Fruit fly (Drosophila melanogaster) whole organism, embryonic: ENCODE results near the gene Rtca.

Source experiments
- Atf6 ChIP-seq: fragments of 200-800 bp; sonication (Bioruptor generic); IDR thresholded peaks from 2 replicates; pipeline ENCODE4 v1.3.6; 2022; ENCODE audit warnings: missing biosample characterization, missing genetic modification characterization
- Bdp1 ChIP-seq: fragments of 200-800 bp; sonication (Bioruptor generic); optimal IDR thresholded peaks from 3 replicates; lab custom pipeline; 2016; ENCODE audit warnings: missing biosample characterization, missing genetic modification characterization
- Blimp-1 ChIP-seq: fragments of 200-800 bp; sonication (Bioruptor generic); optimal IDR thresholded peaks from 3 replicates; lab custom pipeline; 2018; ENCODE audit warnings: missing biosample characterization, missing genetic modification characterization, mild to moderate bottlenecking, moderate library complexity, missing genetic modification reagents
- BtbVII ChIP-seq: fragments of 200-800 bp; sonication (Bioruptor generic); optimal IDR thresholded peaks from 3 replicates; lab custom pipeline; 2017; ENCODE audit warnings: missing biosample characterization, mild to moderate bottlenecking, missing genetic modification characterization
- CG10147 ChIP-seq: fragments of 200-800 bp; sonication (Bioruptor generic); optimal IDR thresholded peaks from 2 replicates; lab custom pipeline; 2019; ENCODE audit warnings: missing biosample characterization, mild to moderate bottlenecking, missing genetic modification characterization, moderate library complexity
- CG10654 ChIP-seq: fragments of 200-800 bp; sonication (Bioruptor generic); optimal IDR thresholded peaks from 2 replicates; lab custom pipeline; 2016; ENCODE audit warnings: missing biosample characterization, missing genetic modification characterization
- CG13624 ChIP-seq: fragments of 200-800 bp; sonication (Bioruptor generic); optimal IDR thresholded peaks from 2 replicates; lab custom pipeline; 2016; ENCODE audit warnings: missing biosample characterization, missing genetic modification characterization
- CG13775 ChIP-seq: fragments of 200-800 bp; sonication (Bioruptor generic); optimal IDR thresholded peaks from 3 replicates; lab custom pipeline; 2017; ENCODE audit warnings: missing biosample characterization, mild to moderate bottlenecking, missing genetic modification characterization
- CG15269 ChIP-seq: fragments of 200-800 bp; sonication (Bioruptor generic); optimal IDR thresholded peaks from 2 replicates; lab custom pipeline; 2018; ENCODE audit warnings: missing biosample characterization, mild to moderate bottlenecking, missing genetic modification characterization, moderate library complexity
- CG15479 ChIP-seq: fragments of 200-800 bp; sonication (Bioruptor generic); optimal IDR thresholded peaks from 3 replicates; lab custom pipeline; 2019; ENCODE audit warnings: missing biosample characterization, mild to moderate bottlenecking, missing genetic modification characterization, moderate library complexity
- CG16815 ChIP-seq: fragments of 200-800 bp; sonication (Bioruptor generic); optimal IDR thresholded peaks from 3 replicates; lab custom pipeline; 2017; ENCODE audit warnings: missing biosample characterization, mild to moderate bottlenecking, missing genetic modification characterization
- CG17568 ChIP-seq: fragments of 200-800 bp; sonication (Bioruptor generic); optimal IDR thresholded peaks from 2 replicates; lab custom pipeline; 2018; ENCODE audit warnings: missing biosample characterization, mild to moderate bottlenecking, missing genetic modification characterization, moderate library complexity
- CG18011 ChIP-seq: fragments of 200-800 bp; sonication (Bioruptor generic); optimal IDR thresholded peaks from 2 replicates; lab custom pipeline; 2017; ENCODE audit warnings: missing biosample characterization, missing genetic modification characterization, mild to moderate bottlenecking, moderate library complexity, missing genotype
- CG2116 ChIP-seq: fragments of 200-800 bp; sonication (Bioruptor generic); optimal IDR thresholded peaks from 3 replicates; lab custom pipeline; 2018; ENCODE audit warnings: missing biosample characterization, mild to moderate bottlenecking, missing genetic modification characterization
- CG3847 ChIP-seq: fragments of 200-800 bp; sonication (Bioruptor generic); IDR thresholded peaks from 2 replicates; pipeline ENCODE4 v1.3.6; 2022; ENCODE audit warnings: missing biosample characterization, missing genetic modification characterization
- CG8089 ChIP-seq: fragments of 200-800 bp; sonication (Bioruptor generic); optimal IDR thresholded peaks from 3 replicates; lab custom pipeline; 2016; ENCODE audit warnings: missing biosample characterization, missing genetic modification characterization
- CG9797 ChIP-seq: fragments of 200-800 bp; sonication (Bioruptor generic); optimal IDR thresholded peaks from 3 replicates; lab custom pipeline; 2018; ENCODE audit warnings: missing biosample characterization, mild to moderate bottlenecking, missing genetic modification characterization
- Drgx ChIP-seq: fragments of 200-800 bp; sonication (Bioruptor generic); IDR thresholded peaks from 2 replicates; pipeline ENCODE4 v1.3.6; 2022; ENCODE audit warnings: missing biosample characterization, missing genetic modification characterization
- E2f2 ChIP-seq: fragments of 200-800 bp; sonication (Bioruptor generic); IDR thresholded peaks from 2 replicates; pipeline ENCODE4 v1.3.6; 2022; ENCODE audit warnings: missing biosample characterization, missing genetic modification characterization
- Elba2 ChIP-seq: fragments of 200-800 bp; sonication (Bioruptor generic); optimal IDR thresholded peaks from 3 replicates; lab custom pipeline; 2016; ENCODE audit warnings: missing biosample characterization, missing genetic modification characterization
- GATAe ChIP-seq: fragments of 200-800 bp; sonication (Bioruptor generic); conservative IDR thresholded peaks from 2 replicates; pipeline ENCODE4 v1.3.6; 2022; ENCODE audit warnings: missing biosample characterization, missing genetic modification characterization
- Hr51 ChIP-seq, 2 experiments: fragments of 200-800 bp; sonication (Bioruptor generic); optimal IDR thresholded peaks; 2 replicates in 1 of 2; 3 replicates in 1 of 2; lab custom pipeline; 2016 to 2018; ENCODE audit warnings: missing biosample characterization in 2 of 2, missing genetic modification characterization in 2 of 2, mild to moderate bottlenecking in 1 of 2, moderate library complexity in 1 of 2
- Lpt ChIP-seq: fragments of >200 bp; optimal IDR thresholded peaks from 2 replicates; lab custom pipeline; 2018; ENCODE audit warnings: missing biosample characterization, missing genetic modification characterization
- MTF-1 ChIP-seq: fragments of 200-800 bp; sonication (Bioruptor generic); optimal IDR thresholded peaks from 2 replicates; lab custom pipeline; 2018; ENCODE audit warnings: missing biosample characterization, mild to moderate bottlenecking, missing genetic modification characterization, borderline replicate concordance
- NC2α ChIP-seq: fragments of 200-800 bp; sonication (Bioruptor generic); optimal IDR thresholded peaks from 2 replicates; lab custom pipeline; 2016; ENCODE audit warnings: missing biosample characterization, missing genetic modification characterization
- Nf-YA ChIP-seq: fragments of 200-800 bp; sonication (Bioruptor generic); IDR thresholded peaks from 2 replicates; pipeline ENCODE4 v1.3.6; 2022; ENCODE audit warnings: missing biosample characterization, missing genetic modification characterization
- Six4 ChIP-seq: fragments of 200-800 bp; sonication (Bioruptor generic); optimal IDR thresholded peaks from 2 replicates; lab custom pipeline; 2016; ENCODE audit warnings: missing biosample characterization, missing genetic modification characterization
- Trl ChIP-seq, 3 experiments: fragments of >200 bp in 2 of 3; fragments of 200-800 bp in 1 of 3; sonication (Bioruptor generic) in 1 of 3; optimal IDR thresholded peaks; 2 replicates in 1 of 3; 3 replicates in 2 of 3; lab custom pipeline; 2016 to 2017; ENCODE audit warnings: missing biosample characterization in 1 of 3, missing genetic modification characterization in 1 of 3
- YL-1 ChIP-seq: fragments of 200-800 bp; sonication (Bioruptor generic); optimal IDR thresholded peaks from 3 replicates; lab custom pipeline; 2017; ENCODE audit warnings: missing biosample characterization, mild to moderate bottlenecking, missing genetic modification characterization
- ato ChIP-seq: fragments of 200-800 bp; sonication (Bioruptor generic); IDR thresholded peaks from 2 replicates; pipeline ENCODE4 v1.3.6; 2022; ENCODE audit warnings: missing biosample characterization, missing genetic modification characterization; ENCODE audit not compliant: partially characterized antibody
- bcd ChIP-seq: fragments of 200-800 bp; sonication (Bioruptor generic); optimal IDR thresholded peaks from 2 replicates; lab custom pipeline; 2017; ENCODE audit warnings: missing biosample characterization, mild to moderate bottlenecking, missing genetic modification characterization
- cg ChIP-seq: fragments of 200-800 bp; sonication (Bioruptor generic); optimal IDR thresholded peaks from 3 replicates; lab custom pipeline; 2019; ENCODE audit warnings: missing biosample characterization, mild to moderate bottlenecking, missing genetic modification characterization, moderate library complexity
- corto ChIP-seq: fragments of 200-800 bp; sonication (Bioruptor generic); optimal IDR thresholded peaks from 2 replicates; lab custom pipeline; 2016; ENCODE audit warnings: missing biosample characterization, mild to moderate bottlenecking, missing genetic modification characterization, moderate library complexity
- da ChIP-seq: fragments of 200-800 bp; sonication (Bioruptor generic); optimal IDR thresholded peaks from 2 replicates; lab custom pipeline; 2016; ENCODE audit warnings: missing biosample characterization, missing genetic modification characterization
- dati ChIP-seq: fragments of 200-800 bp; sonication (Bioruptor generic); IDR thresholded peaks from 2 replicates; pipeline ENCODE4 v1.3.6; 2022; ENCODE audit warnings: missing biosample characterization, missing genetic modification characterization
- disco-r ChIP-seq: fragments of 200-800 bp; sonication (Bioruptor generic); optimal IDR thresholded peaks from 2 replicates; lab custom pipeline; 2016; ENCODE audit warnings: missing biosample characterization, missing genetic modification characterization
- ems ChIP-seq: fragments of 200-800 bp; sonication (Bioruptor generic); optimal IDR thresholded peaks from 3 replicates; lab custom pipeline; 2016; ENCODE audit warnings: missing biosample characterization, missing genetic modification characterization
- fu2 ChIP-seq: fragments of 200-800 bp; sonication (Bioruptor generic); optimal IDR thresholded peaks from 2 replicates; lab custom pipeline; 2016; ENCODE audit warnings: missing biosample characterization, missing genetic modification characterization
- gcm2 ChIP-seq: fragments of 200-800 bp; sonication (Bioruptor generic); optimal IDR thresholded peaks from 2 replicates; lab custom pipeline; 2016; ENCODE audit warnings: missing biosample characterization, missing genetic modification characterization
- grau ChIP-seq: fragments of 200-800 bp; optimal IDR thresholded peaks from 3 replicates; lab custom pipeline; 2019; ENCODE audit warnings: missing biosample characterization, mild to moderate bottlenecking, missing genetic modification characterization, moderate library complexity
- jing ChIP-seq: fragments of 200-800 bp; sonication (Bioruptor generic); optimal IDR thresholded peaks from 2 replicates; lab custom pipeline; 2018; ENCODE audit warnings: missing biosample characterization, mild to moderate bottlenecking, missing genetic modification characterization
- nerfin-2 ChIP-seq: fragments of 200-800 bp; sonication (Bioruptor generic); IDR thresholded peaks from 2 replicates; pipeline ENCODE4 v1.3.6; 2022; ENCODE audit warnings: missing biosample characterization, missing genetic modification characterization; ENCODE audit not compliant: partially characterized antibody
- psq ChIP-seq: fragments of 200-800 bp; sonication (Bioruptor generic); optimal IDR thresholded peaks from 2 replicates; lab custom pipeline; 2017; ENCODE audit warnings: missing biosample characterization, missing genetic modification characterization
- pzg ChIP-seq: fragments of 200-800 bp; sonication (Bioruptor generic); optimal IDR thresholded peaks from 3 replicates; lab custom pipeline; 2018; ENCODE audit warnings: missing biosample characterization, mild to moderate bottlenecking, missing genetic modification characterization, moderate library complexity
- ranshi ChIP-seq: fragments of 200-800 bp; sonication (Bioruptor generic); IDR thresholded peaks from 2 replicates; pipeline ENCODE4 v1.3.6; 2022; ENCODE audit warnings: missing biosample characterization, missing genetic modification characterization
- sim ChIP-seq: fragments of 200-800 bp; sonication (Bioruptor generic); IDR thresholded peaks from 2 replicates; pipeline ENCODE4 v1.3.6; 2022; ENCODE audit warnings: missing biosample characterization, missing genetic modification characterization
- so ChIP-seq: fragments of 200-800 bp; sonication (Bioruptor generic); IDR thresholded peaks from 3 replicates; pipeline ENCODE4 v1.3.6; 2022; ENCODE audit warnings: missing biosample characterization, missing genetic modification characterization
- ssp ChIP-seq: fragments of 200-800 bp; sonication (Bioruptor generic); IDR thresholded peaks from 2 replicates; pipeline ENCODE4 v1.3.6; 2022; ENCODE audit warnings: missing biosample characterization, missing genetic modification characterization
- tin ChIP-seq: fragments of 200-800 bp; sonication (Bioruptor generic); optimal IDR thresholded peaks from 3 replicates; lab custom pipeline; 2016; ENCODE audit warnings: missing biosample characterization, missing genetic modification characterization
- ttk ChIP-seq: fragments of 200-800 bp; sonication (Bioruptor generic); IDR thresholded peaks from 2 replicates; pipeline ENCODE4 v2.1.2; 2022; ENCODE audit warnings: missing biosample characterization, missing genetic modification characterization
- zfh1 ChIP-seq: fragments of 200-800 bp; sonication (Bioruptor generic); IDR thresholded peaks from 3 replicates; pipeline ENCODE4 v1.3.6; 2022; ENCODE audit warnings: missing biosample characterization, missing genetic modification characterization

Rtca gene

dm6 chrX:2083109-2083508, 10.9 kb downstream of the Rtca start (continued):
- no peak for TF ChIP-seq MTF-1 (GFP tag; lab: Kevin White, UChicago)
- no peak for TF ChIP-seq ems (GFP tag; lab: Kevin White, UChicago)
- no peak for TF ChIP-seq CG17568 (GFP tag; lab: Kevin White, UChicago)
- no peak for TF ChIP-seq Elba2 (GFP tag; lab: Kevin White, UChicago)
- TF ChIP-seq dati = 0 out of 2 replicates have a peak, but pooled peaks have one; percentile 20
- TF ChIP-seq CG16815 (GFP tag; lab: Kevin White, UChicago) = peak; percentile 62
- no peak for TF ChIP-seq cg (GFP tag; lab: Kevin White, UChicago)
- no peak for TF ChIP-seq ttk
- TF ChIP-seq corto (GFP tag; lab: Kevin White, UChicago) = no peak
- TF ChIP-seq CG2116 (GFP tag; lab: Kevin White, UChicago) = no peak
- peak; percentile 43 for TF ChIP-seq CG13775 (GFP tag; lab: Kevin White, UChicago)
- TF ChIP-seq Blimp-1 (GFP tag; lab: Kevin White, UChicago) = no peak
- peak; percentile 60 for TF ChIP-seq CG13624 (GFP tag; lab: Kevin White, UChicago)
- TF ChIP-seq Six4 = no peak
- TF ChIP-seq da = no peak
- TF ChIP-seq gcm2 (GFP tag; lab: Kevin White, UChicago) = peak; percentile 33
- TF ChIP-seq sim (GFP tag; lab: Robert Waterston, UW) = no peak
- TF ChIP-seq Atf6 (GFP tag; lab: Robert Waterston, UW) = peak; percentile 74
- TF ChIP-seq disco-r (GFP tag; lab: Kevin White, UChicago) = no peak
- peak; percentile 68 for TF ChIP-seq CG3847 (GFP tag; lab: Robert Waterston, UW)
- no peak for TF ChIP-seq CG18011 (GFP tag; lab: Kevin White, UChicago)
- no peak for TF ChIP-seq GATAe (GFP tag; lab: Robert Waterston, UW)
- TF ChIP-seq psq (GFP tag; lab: Kevin White, UChicago) = no peak
- no peak for TF ChIP-seq Bdp1
- TF ChIP-seq pzg = no peak
- TF ChIP-seq fu2 (GFP tag; lab: Kevin White, UChicago) = peak; percentile 52
- peak; percentile 13 for TF ChIP-seq CG10147
- no peak for TF ChIP-seq nerfin-2
- TF ChIP-seq CG9797 (GFP tag; lab: Kevin White, UChicago) = no peak
- no peak for TF ChIP-seq Nf-YA (GFP tag; lab: Robert Waterston, UW)
- TF ChIP-seq NC2α (GFP tag; lab: Kevin White, UChicago) = no peak
- no peak; the same call in 1 of the 2 replicates for TF ChIP-seq E2f2 (GFP tag; lab: Robert Waterston, UW)
- TF ChIP-seq Hr51 (GFP tag; optimal IDR thresholded peaks at IDR 0.05; lab: Kevin White, UChicago) = peak; percentile 18 to 42
- TF ChIP-seq Drgx (GFP tag; lab: Robert Waterston, UW) = peak; percentile 94
- TF ChIP-seq jing (GFP tag; lab: Kevin White, UChicago) = no peak
- peak; percentile 72; the same call in 2 of the 3 replicates for TF ChIP-seq so (GFP tag; lab: Robert Waterston, UW)
- no peak for TF ChIP-seq YL-1 (GFP tag; lab: Kevin White, UChicago)
- no peak for TF ChIP-seq ato (GFP tag; lab: Robert Waterston, UW)
- no peak for TF ChIP-seq CG15479 (GFP tag; lab: Kevin White, UChicago)
- peak; percentile 2 for TF ChIP-seq tin
- TF ChIP-seq CG8089 (GFP tag; lab: Kevin White, UChicago) = no peak
- TF ChIP-seq CG15269 (tag; lab: Kevin White, UChicago) = peak; percentile 71
- peak; percentile 50 for TF ChIP-seq BtbVII (GFP tag; lab: Kevin White, UChicago)
- peak; percentile 44; the same call in 1 of the 2 replicates for TF ChIP-seq ranshi
- TF ChIP-seq Trl (optimal IDR thresholded peaks at IDR 0.05; lab: Kevin White, UChicago) = no peak
- TF ChIP-seq Trl (GFP tag; optimal IDR thresholded peaks at IDR 0.05; lab: Kevin White, UChicago) = peak; percentile 24
- TF ChIP-seq zfh1 (GFP tag; lab: Robert Waterston, UW) = peak; percentile 33; the same call in 1 of the 3 replicates
- peak; percentile 90 for TF ChIP-seq grau (tag; lab: Kevin White, UChicago)
- no peak for TF ChIP-seq Lpt (GFP tag; lab: Kevin White, UChicago)
- TF ChIP-seq CG10654 (GFP tag; lab: Kevin White, UChicago) = no peak
- TF ChIP-seq bcd (GFP tag; lab: Kevin White, UChicago) = peak; percentile 50
- TF ChIP-seq ssp (GFP tag; lab: Robert Waterston, UW) = no peak; the same call in 1 of the 2 replicates
